Worm (Caenorhabditis elegans) whole organism, young adult: Measurements from ENCODE around the gene B0334.5.

Source experiments
- T07F8.4 ChIP-seq: sonication (generic microtip); optimal IDR thresholded peaks from 2 replicates; lab custom pipeline; 2016; ENCODE audit warnings: mild to moderate bottlenecking, missing genetic modification characterization, moderate library complexity, missing compliant biosample characterization
- die-1 ChIP-seq: sonication (generic microtip); optimal IDR thresholded peaks from 2 replicates; lab custom pipeline; 2016; ENCODE audit warnings: missing genotype, mild to moderate bottlenecking, missing genetic modification characterization, missing compliant biosample characterization
- egl-44 ChIP-seq: fragments of 200-800 bp; sonication (Bioruptor generic); IDR thresholded peaks from 2 replicates; pipeline ENCODE4 v1.3.6; 2022; ENCODE audit warnings: missing genetic modification reagents, missing genetic modification characterization, missing compliant biosample characterization
- ets-4 ChIP-seq: fragments of 200-800 bp; sonication (Bioruptor generic); optimal IDR thresholded peaks from 2 replicates; lab custom pipeline; 2018; ENCODE audit warnings: mild to moderate bottlenecking, missing genetic modification characterization, missing compliant biosample characterization
- madf-6 ChIP-seq: fragments of 200-800 bp; sonication (Bioruptor generic); IDR thresholded peaks from 2 replicates; pipeline ENCODE4 v1.3.6; 2022; ENCODE audit warnings: missing genetic modification reagents, missing genetic modification characterization, missing compliant biosample characterization
- snpc-1.1 ChIP-seq: sonication (generic microtip); optimal IDR thresholded peaks from 2 replicates; lab custom pipeline; 2017; ENCODE audit warnings: missing genetic modification characterization, mild to moderate bottlenecking, missing compliant biosample characterization, antibody characterized with exemption, moderate library complexity, missing genotype, missing genetic modification reagents; ENCODE audit not compliant: insufficient read depth
- snpc-4 ChIP-seq, 5 experiments: fragments of 150-350 bp in 1 of 5; sonication (generic microtip) in 4 of 5; optimal IDR thresholded peaks; 2 replicates each; lab custom pipeline; 2014 to 2018; ENCODE audit warnings: missing genetic modification characterization in 5 of 5, missing biosample characterization in 3 of 5, antibody characterized with exemption in 2 of 5, mild to moderate bottlenecking in 2 of 5, missing compliant biosample characterization in 2 of 5, missing genotype in 2 of 5, moderate library complexity in 2 of 5, missing genetic modification reagents in 1 of 5

DNA sequence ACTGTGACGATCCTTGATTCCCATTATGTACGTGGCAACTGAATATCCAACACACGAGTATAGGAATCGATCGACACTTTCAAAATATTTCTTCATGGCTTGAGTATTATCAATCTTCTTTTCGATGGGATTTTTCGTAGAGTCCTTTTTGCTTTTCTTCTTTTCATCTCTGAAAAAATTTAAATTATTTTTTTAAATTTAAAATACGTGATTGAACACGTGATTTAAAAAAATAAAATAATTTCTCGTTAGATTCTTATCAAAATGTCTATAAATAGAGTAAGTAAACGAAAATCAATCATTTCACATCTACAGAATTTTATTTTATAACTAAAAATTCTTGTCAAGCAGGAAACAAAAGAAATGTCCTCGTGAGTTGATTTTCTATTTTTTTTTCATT lies 23.8 kb downstream of the B0334.5 start, which contains the start of gene Y62F5A.10:
- no peak for TF ChIP-seq snpc-4 (GFP tag; optimal IDR thresholded peaks at IDR 0.05; lab: Kevin White, UChicago)
- no peak for TF ChIP-seq snpc-4 (tag; optimal IDR thresholded peaks at IDR 0.05; lab: Kevin White, UChicago)
- no peak for TF ChIP-seq madf-6 (GFP tag; lab: Robert Waterston, UW)
- TF ChIP-seq die-1 = no peak
- no peak for TF ChIP-seq ets-4 (GFP tag; lab: Kevin White, UChicago)
- no peak for TF ChIP-seq T07F8.4 (tag; lab: Kevin White, UChicago)
- no peak for TF ChIP-seq egl-44 (GFP tag; lab: Robert Waterston, UW)
- TF ChIP-seq snpc-1.1 = no peak
